Fruit fly (Drosophila melanogaster) whole organism, pupa: Measurements from ENCODE around the gene CG31751.
A peak's percentile ranks its signal among the peaks of the same experiment; 100 is the strongest.

Source experiments
- CG10348 ChIP-seq: fragments of 200-800 bp; sonication (Bioruptor generic); IDR thresholded peaks from 2 replicates; pipeline ENCODE4 v1.3.6; 2022; ENCODE audit warnings: missing biosample characterization, missing genetic modification characterization
- CG13204 ChIP-seq: fragments of 200-800 bp; sonication (Bioruptor generic); optimal IDR thresholded peaks from 2 replicates; lab custom pipeline; 2018; ENCODE audit warnings: missing biosample characterization, mild to moderate bottlenecking, missing genetic modification characterization, moderate library complexity
- CG14655 ChIP-seq: fragments of 200-800 bp; sonication (Bioruptor generic); optimal IDR thresholded peaks from 3 replicates; lab custom pipeline; 2017; ENCODE audit warnings: mild to moderate bottlenecking, missing biosample characterization, missing genetic modification reagents, missing genetic modification characterization
- CG17806 ChIP-seq: fragments of 200-800 bp; sonication (Bioruptor generic); optimal IDR thresholded peaks from 2 replicates; lab custom pipeline; 2018; ENCODE audit warnings: missing biosample characterization, mild to moderate bottlenecking, missing genetic modification characterization, moderate library complexity
- CG32121 ChIP-seq: fragments of 200-800 bp; sonication (Bioruptor generic); IDR thresholded peaks from 2 replicates; pipeline ENCODE4 v1.3.6; 2022; ENCODE audit warnings: missing biosample characterization, missing genetic modification characterization
- CG8159 ChIP-seq: fragments of 200-800 bp; sonication (Bioruptor generic); optimal IDR thresholded peaks from 3 replicates; lab custom pipeline; 2018; ENCODE audit warnings: missing biosample characterization, mild to moderate bottlenecking, missing genetic modification characterization, moderate library complexity
- EcR ChIP-seq: fragments of 200-800 bp; sonication (Bioruptor generic); optimal IDR thresholded peaks from 3 replicates; lab custom pipeline; 2019; ENCODE audit warnings: missing biosample characterization, missing genetic modification characterization, mild to moderate bottlenecking, moderate library complexity, missing genetic modification reagents
- Ets98B ChIP-seq: fragments of 200-800 bp; sonication (Bioruptor generic); IDR thresholded peaks from 2 replicates; pipeline ENCODE4 v1.3.6; 2022; ENCODE audit warnings: missing biosample characterization, missing genetic modification characterization
- Pif1A ChIP-seq: fragments of 200-800 bp; sonication (Bioruptor generic); optimal IDR thresholded peaks from 3 replicates; lab custom pipeline; 2016; ENCODE audit warnings: missing biosample characterization, missing genetic modification characterization
- gl ChIP-seq: fragments of 200-800 bp; sonication (Bioruptor generic); optimal IDR thresholded peaks from 2 replicates; lab custom pipeline; 2018; ENCODE audit warnings: missing biosample characterization, mild to moderate bottlenecking, missing genetic modification characterization
- rn ChIP-seq: fragments of 200-800 bp; sonication (Bioruptor generic); IDR thresholded peaks from 2 replicates; pipeline ENCODE4 v1.3.6; 2022; ENCODE audit warnings: missing biosample characterization, missing genetic modification characterization

dm6 chr2L:18702721-18703488 is 25.9 kb downstream of the CG31751 start, which contains the start of the genes CG10376 and CG10343:
- TF ChIP-seq CG32121 (GFP tag; lab: Robert Waterston, UW) (peak; percentile 80), CG13204 (no peak), Ets98B (GFP tag; lab: Robert Waterston, UW) (peak; percentile 71; the same call in 1 of the 2 replicates), CG8159 (tag; lab: Kevin White, UChicago) (peak; percentile 91), gl (no peak), Pif1A (GFP tag; lab: Kevin White, UChicago) (no peak), CG14655 (peak; percentile 89), CG10348 (GFP tag; lab: Robert Waterston, UW) (peak; percentile 97), EcR (GFP tag; lab: Kevin White, UChicago) (peak; percentile 2), CG17806 (peak; percentile 86), rn (GFP tag; lab: Robert Waterston, UW) (peak; percentile 69)
